Worm (Caenorhabditis elegans) whole organism, L1 larva: ENCODE measurements around the gene unc-85.

Experiments
- F16B12.6 ChIP-seq: fragments of 150-350 bp; optimal IDR thresholded peaks from 2 replicates; lab custom pipeline; 2014; ENCODE audit warnings: missing biosample characterization, missing genetic modification characterization
- Y116A8C.19 ChIP-seq: sonication (generic microtip); optimal IDR thresholded peaks from 2 replicates; lab custom pipeline; 2016; ENCODE audit warnings: missing compliant biosample characterization, missing genetic modification characterization, borderline replicate concordance
- aha-1 ChIP-seq: fragments of 150-350 bp; optimal IDR thresholded peaks from 2 replicates; lab custom pipeline; 2014; ENCODE audit warnings: missing biosample characterization, missing genetic modification characterization
- blmp-1 ChIP-seq: fragments of 150-350 bp; optimal IDR thresholded peaks from 2 replicates; lab custom pipeline; 2014; ENCODE audit warnings: missing biosample characterization, missing genetic modification characterization
- ceh-8 ChIP-seq: fragments of 200-800 bp; sonication (Bioruptor generic); optimal IDR thresholded peaks from 2 replicates; lab custom pipeline; 2018; ENCODE audit warnings: mild to moderate bottlenecking, missing genetic modification characterization, moderate library complexity, missing compliant biosample characterization
- ceh-88 ChIP-seq: fragments of 200-800 bp; sonication (Bioruptor generic); IDR thresholded peaks from 2 replicates; pipeline ENCODE4 v1.3.6; 2022; ENCODE audit warnings: missing genetic modification characterization, missing compliant biosample characterization
- ces-1 ChIP-seq: fragments of 150-350 bp; optimal IDR thresholded peaks from 2 replicates; lab custom pipeline; 2014; ENCODE audit warnings: missing biosample characterization, missing genetic modification reagents, missing genetic modification characterization
- dsc-1 ChIP-seq: sonication (generic microtip); optimal IDR thresholded peaks from 2 replicates; lab custom pipeline; 2016; ENCODE audit warnings: mild to moderate bottlenecking, missing genetic modification characterization, missing compliant biosample characterization
- efl-1 ChIP-seq, 4 experiments: fragments of 150-350 bp; optimal IDR thresholded peaks in 3 of 4; peaks in 1 of 4; 1 replicate in 1 of 4; 2 replicates in 3 of 4; lab custom pipeline; 2014; ENCODE audit warnings: missing biosample characterization in 2 of 4, missing genetic modification characterization in 2 of 4, missing genetic modification reagents in 2 of 4
- efl-3 ChIP-seq: fragments of 200-800 bp; sonication (Bioruptor generic); optimal IDR thresholded peaks from 2 replicates; lab custom pipeline; 2018; ENCODE audit warnings: mild to moderate bottlenecking, missing genetic modification characterization, missing compliant biosample characterization
- elt-2 ChIP-seq: sonication (generic microtip); optimal IDR thresholded peaks from 2 replicates; lab custom pipeline; 2016; ENCODE audit warnings: missing genetic modification characterization, mild to moderate bottlenecking, inconsistent platforms, missing compliant biosample characterization, missing genetic modification reagents
- elt-3 ChIP-seq, 6 experiments: fragments of 150-350 bp in 1 of 6; sonication (generic microtip); optimal IDR thresholded peaks; 2 replicates each; lab custom pipeline; 2017 to 2018; ENCODE audit warnings: missing biosample characterization in 6 of 6, missing genetic modification characterization in 6 of 6, inconsistent platforms in 1 of 6
- fkh-4 ChIP-seq: sonication (generic microtip); optimal IDR thresholded peaks from 2 replicates; lab custom pipeline; 2016; ENCODE audit warnings: missing compliant biosample characterization, missing genetic modification characterization, borderline replicate concordance
- fkh-8 ChIP-seq: sonication (generic microtip); optimal IDR thresholded peaks from 2 replicates; lab custom pipeline; 2016; ENCODE audit warnings: mild to moderate bottlenecking, missing genetic modification characterization, missing compliant biosample characterization
- isw-1 ChIP-seq: fragments of 200-800 bp; sonication (Bioruptor generic); IDR thresholded peaks from 2 replicates; pipeline ENCODE4 v1.3.6; 2022; ENCODE audit warnings: missing genetic modification characterization, missing compliant biosample characterization
- jun-1 ChIP-seq: fragments of 150-350 bp; optimal IDR thresholded peaks from 2 replicates; lab custom pipeline; 2014; ENCODE audit warnings: missing biosample characterization, missing genetic modification reagents, missing genetic modification characterization
- lin-39 ChIP-seq: fragments of 150-350 bp; optimal IDR thresholded peaks from 2 replicates; lab custom pipeline; 2014; ENCODE audit warnings: missing biosample characterization, missing genetic modification reagents, missing genetic modification characterization
- mdl-1 ChIP-seq, 2 experiments: fragments of 150-350 bp; optimal IDR thresholded peaks; 2 replicates each; lab custom pipeline; 2014 to 2017; ENCODE audit warnings: missing biosample characterization in 2 of 2, missing genetic modification characterization in 2 of 2, inconsistent platforms in 1 of 2
- nhr-11 ChIP-seq: fragments of 150-350 bp; optimal IDR thresholded peaks from 2 replicates; lab custom pipeline; 2014; ENCODE audit warnings: missing biosample characterization, missing genetic modification characterization
- nhr-12 ChIP-seq: sonication (generic microtip); optimal IDR thresholded peaks from 2 replicates; lab custom pipeline; 2017; ENCODE audit warnings: missing biosample characterization, missing genetic modification characterization
- nhr-20 ChIP-seq: sonication (generic microtip); optimal IDR thresholded peaks from 2 replicates; lab custom pipeline; 2016; ENCODE audit warnings: mild to moderate bottlenecking, missing genetic modification characterization, missing compliant biosample characterization
- nhr-47 ChIP-seq: sonication (generic microtip); optimal IDR thresholded peaks from 2 replicates; lab custom pipeline; 2016; ENCODE audit warnings: mild to moderate bottlenecking, missing genetic modification characterization, moderate library complexity, missing compliant biosample characterization
- nhr-77 ChIP-seq: fragments of 150-350 bp; optimal IDR thresholded peaks from 2 replicates; lab custom pipeline; 2014; ENCODE audit warnings: missing biosample characterization, missing genetic modification characterization
- pqm-1 ChIP-seq: sonication (generic microtip); optimal IDR thresholded peaks from 3 replicates; lab custom pipeline; 2017; ENCODE audit warnings: missing biosample characterization, missing genetic modification characterization
- rnt-1 ChIP-seq: sonication (generic microtip); optimal IDR thresholded peaks from 2 replicates; lab custom pipeline; 2016; ENCODE audit warnings: mild to moderate bottlenecking, missing genetic modification characterization, moderate library complexity, missing compliant biosample characterization
- skn-1 ChIP-seq: fragments of 150-350 bp; optimal IDR thresholded peaks from 2 replicates; lab custom pipeline; 2014; ENCODE audit warnings: missing biosample characterization, missing genetic modification characterization
- snpc-4 ChIP-seq: fragments of 150-350 bp; optimal IDR thresholded peaks from 2 replicates; lab custom pipeline; 2014; ENCODE audit warnings: missing biosample characterization, missing genetic modification characterization
- snu-23 ChIP-seq: sonication (generic microtip); optimal IDR thresholded peaks from 2 replicates; lab custom pipeline; 2016; ENCODE audit warnings: missing genetic modification characterization, missing compliant biosample characterization
- tbx-2 ChIP-seq: sonication (generic microtip); optimal IDR thresholded peaks from 2 replicates; lab custom pipeline; 2016; ENCODE audit warnings: missing genetic modification characterization, missing compliant biosample characterization
- tlp-1 ChIP-seq: fragments of 150-350 bp; optimal IDR thresholded peaks from 2 replicates; lab custom pipeline; 2014; ENCODE audit warnings: missing biosample characterization, missing genetic modification characterization
- unc-30 ChIP-seq: sonication (generic microtip); optimal IDR thresholded peaks from 2 replicates; lab custom pipeline; 2017; ENCODE audit warnings: missing biosample characterization, missing genetic modification characterization
- zip-4 ChIP-seq: fragments of 200-800 bp; sonication (Bioruptor generic); optimal IDR thresholded peaks from 2 replicates; lab custom pipeline; 2018; ENCODE audit warnings: mild to moderate bottlenecking, missing genetic modification characterization, moderate library complexity, missing compliant biosample characterization
- ztf-4 ChIP-seq: fragments of 150-350 bp; optimal IDR thresholded peaks from 2 replicates; lab custom pipeline; 2014; ENCODE audit warnings: missing biosample characterization, missing genetic modification characterization

Gene unc-85

ce11 chrII:4655834-4656233, 46.0 kb upstream of the unc-85 start, which contains the start of gene fut-6:
Gene fut-6 (minus strand): TSS chrII:4655934.
- TF ChIP-seq efl-3 (GFP tag; lab: Kevin White, UChicago): no peak
- TF ChIP-seq skn-1 (tag; lab: Kevin White, UChicago): no peak
- TF ChIP-seq zip-4 (GFP tag; lab: Kevin White, UChicago): no peak
- TF ChIP-seq isw-1: no peak
- TF ChIP-seq pqm-1 (tag; lab: Kevin White, UChicago): no peak
- TF ChIP-seq ztf-4 (tag; lab: Kevin White, UChicago): no peak
- TF ChIP-seq tlp-1 (tag; lab: Kevin White, UChicago): no peak
- TF ChIP-seq Y116A8C.19: no peak
- TF ChIP-seq nhr-12 (tag; lab: Kevin White, UChicago): no peak
- TF ChIP-seq jun-1: no peak
- TF ChIP-seq snu-23 (GFP tag; lab: Kevin White, UChicago): no peak
- no peak for TF ChIP-seq elt-2 (tag; lab: Kevin White, UChicago)
- no peak for TF ChIP-seq elt-3 (tag; optimal IDR thresholded peaks at IDR 0.05; lab: Kevin White, UChicago)
- no peak for TF ChIP-seq lin-39 (tag; lab: Kevin White, UChicago)
- no peak for TF ChIP-seq ces-1 (GFP tag; lab: Kevin White, UChicago)
- TF ChIP-seq snpc-4 (tag; lab: Kevin White, UChicago): no peak
- TF ChIP-seq tbx-2 (tag; lab: Kevin White, UChicago): no peak
- no peak for TF ChIP-seq fkh-8 (tag; lab: Kevin White, UChicago)

ce11 chrII:4657370-4657769, 44.5 kb upstream of the unc-85 start:
- peak; percentile 80 for TF ChIP-seq elt-2 (tag; lab: Kevin White, UChicago)
- TF ChIP-seq ceh-88 (GFP tag; lab: Robert Waterston, UW): no peak
- TF ChIP-seq efl-1 (optimal IDR thresholded peaks at IDR 0.05; lab: Kevin White, UChicago): no peak
- TF ChIP-seq efl-1 (GFP tag; optimal IDR thresholded peaks at IDR 0.05 in 1 of 2; lab: Kevin White, UChicago): peak in 1 of 2 experiments; percentile 2

- TF ChIP-seq pqm-1 (tag; lab: Kevin White, UChicago) (no peak), dsc-1 (tag; lab: Kevin White, UChicago) (peak; percentile 91), fkh-4 (tag; lab: Kevin White, UChicago) (peak; percentile 67)
- TF ChIP-seq, all 84 proteins: peak for 2
Observed at ce11 chrII:4658245-4658644, 43.6 kb upstream of the unc-85 start.

- TF ChIP-seq nhr-12 (tag; lab: Kevin White, UChicago) (no peak), aha-1 (tag; lab: Kevin White, UChicago) (no peak), rnt-1 (no peak), nhr-11 (no peak), nhr-77 (no peak), unc-30 (tag; lab: Kevin White, UChicago) (no peak), F16B12.6 (tag; lab: Kevin White, UChicago) (no peak), blmp-1 (tag; lab: Kevin White, UChicago) (no peak), nhr-20 (tag; lab: Kevin White, UChicago) (no peak), mdl-1 (tag; optimal IDR thresholded peaks at IDR 0.05; lab: Kevin White, UChicago) (no peak), ceh-88 (GFP tag; lab: Robert Waterston, UW) (no peak), ztf-4 (tag; lab: Kevin White, UChicago) (no peak), ces-1 (GFP tag; lab: Kevin White, UChicago) (no peak)
Observed at ce11 chrII:4661278-4661677, 40.6 kb upstream of the unc-85 start, which contains the start of gene T05A7.13. Gene T05A7.13 (minus strand): TSS chrII:4661378.

- no peak for TF ChIP-seq nhr-47 (tag; lab: Kevin White, UChicago)
- TF ChIP-seq ceh-8 (GFP tag; lab: Kevin White, UChicago): peak; percentile 56
Observed at ce11 chrII:4663186-4663585, 38.7 kb upstream of the unc-85 start, which contains the start of gene T05A7.12. Gene T05A7.12 (minus strand): TSS chrII:4663286.
